Fruit fly (Drosophila melanogaster) whole organism, adult: Measurements from ENCODE around the gene CG8562.

Experiments
- CG11617 ChIP-seq: fragments of 200-800 bp; sonication (Bioruptor generic); optimal IDR thresholded peaks from 2 replicates; lab custom pipeline; 2017; ENCODE audit warnings: mild to moderate bottlenecking, missing biosample characterization, missing genetic modification reagents, missing genetic modification characterization
- CG12768 ChIP-seq: fragments of 200-800 bp; sonication (Bioruptor generic); optimal IDR thresholded peaks from 2 replicates; lab custom pipeline; 2017; ENCODE audit warnings: missing biosample characterization, missing genetic modification characterization, mild to moderate bottlenecking, moderate library complexity, missing genetic modification reagents
- CG14711 ChIP-seq: fragments of 200-800 bp; sonication (Bioruptor generic); optimal IDR thresholded peaks from 2 replicates; lab custom pipeline; 2018; ENCODE audit warnings: missing biosample characterization, mild to moderate bottlenecking, missing genetic modification characterization, moderate library complexity
- CG1620 ChIP-seq: fragments of 200-800 bp; sonication (Bioruptor generic); optimal IDR thresholded peaks from 2 replicates; lab custom pipeline; 2016; ENCODE audit warnings: missing biosample characterization, missing genetic modification characterization
- CG33017 ChIP-seq: fragments of 200-800 bp; sonication (Bioruptor generic); optimal IDR thresholded peaks from 2 replicates; lab custom pipeline; 2018; ENCODE audit warnings: missing biosample characterization, mild to moderate bottlenecking, missing genetic modification characterization, moderate library complexity
- CG5204 ChIP-seq: fragments of 200-800 bp; sonication (Bioruptor generic); optimal IDR thresholded peaks from 2 replicates; lab custom pipeline; 2016; ENCODE audit warnings: missing biosample characterization, missing genetic modification characterization
- CG7045 ChIP-seq: fragments of 200-800 bp; sonication (Bioruptor generic); optimal IDR thresholded peaks from 2 replicates; lab custom pipeline; 2017; ENCODE audit warnings: missing biosample characterization, mild to moderate bottlenecking, missing genetic modification characterization
- CG7101 ChIP-seq: fragments of 200-800 bp; sonication (Bioruptor generic); optimal IDR thresholded peaks from 2 replicates; lab custom pipeline; 2018; ENCODE audit warnings: missing biosample characterization, mild to moderate bottlenecking, missing genetic modification characterization, moderate library complexity
- Clk ChIP-seq: fragments of 200-800 bp; sonication (Bioruptor generic); optimal IDR thresholded peaks from 2 replicates; lab custom pipeline; 2017; ENCODE audit warnings: missing biosample characterization, missing genetic modification characterization
- Crg-1 ChIP-seq: fragments of 200-800 bp; sonication (Bioruptor generic); optimal IDR thresholded peaks from 2 replicates; lab custom pipeline; 2016; ENCODE audit warnings: missing biosample characterization, missing genetic modification characterization
- Hr96 ChIP-seq: fragments of 200-800 bp; sonication (Bioruptor generic); optimal IDR thresholded peaks from 2 replicates; lab custom pipeline; 2016; ENCODE audit warnings: missing biosample characterization, missing genetic modification characterization
- Mnt ChIP-seq: fragments of 200-800 bp; sonication (Bioruptor generic); optimal IDR thresholded peaks from 2 replicates; lab custom pipeline; 2016; ENCODE audit warnings: missing biosample characterization, mild to moderate bottlenecking, missing genetic modification characterization
- bab1 ChIP-seq: fragments of 200-800 bp; sonication (Bioruptor generic); optimal IDR thresholded peaks from 3 replicates; lab custom pipeline; 2019; ENCODE audit warnings: missing biosample characterization, mild to moderate bottlenecking, missing genetic modification characterization, moderate library complexity
- cic ChIP-seq: fragments of 200-800 bp; sonication (Bioruptor generic); optimal IDR thresholded peaks from 2 replicates; lab custom pipeline; 2017; ENCODE audit warnings: missing biosample characterization, mild to moderate bottlenecking, missing genetic modification characterization, moderate library complexity
- cnc ChIP-seq, 2 experiments: fragments of >200 bp; optimal IDR thresholded peaks; 2 replicates each; lab custom pipeline; 2017
- kay ChIP-seq: fragments of 200-800 bp; sonication (Bioruptor generic); peaks from one replicate; lab custom pipeline; 2016; ENCODE audit warnings: missing biosample characterization, missing genetic modification characterization, borderline replicate concordance
- ovo ChIP-seq: fragments of 200-800 bp; sonication (Bioruptor generic); optimal IDR thresholded peaks from 2 replicates; lab custom pipeline; 2016; ENCODE audit warnings: missing biosample characterization, missing genetic modification characterization
- pad ChIP-seq: fragments of 200-800 bp; sonication (Bioruptor generic); optimal IDR thresholded peaks from 3 replicates; lab custom pipeline; 2017; ENCODE audit warnings: missing biosample characterization, missing genetic modification characterization, mild to moderate bottlenecking, moderate library complexity, missing genetic modification reagents
- tj ChIP-seq: fragments of 200-800 bp; sonication (Bioruptor generic); optimal IDR thresholded peaks from 3 replicates; lab custom pipeline; 2017; ENCODE audit warnings: missing biosample characterization, mild to moderate bottlenecking, missing genetic modification characterization, moderate library complexity
- toe ChIP-seq: fragments of 200-800 bp; sonication (Bioruptor generic); optimal IDR thresholded peaks from 2 replicates; lab custom pipeline; 2016; ENCODE audit warnings: missing biosample characterization, missing genetic modification characterization

CG8562 gene

DNA sequence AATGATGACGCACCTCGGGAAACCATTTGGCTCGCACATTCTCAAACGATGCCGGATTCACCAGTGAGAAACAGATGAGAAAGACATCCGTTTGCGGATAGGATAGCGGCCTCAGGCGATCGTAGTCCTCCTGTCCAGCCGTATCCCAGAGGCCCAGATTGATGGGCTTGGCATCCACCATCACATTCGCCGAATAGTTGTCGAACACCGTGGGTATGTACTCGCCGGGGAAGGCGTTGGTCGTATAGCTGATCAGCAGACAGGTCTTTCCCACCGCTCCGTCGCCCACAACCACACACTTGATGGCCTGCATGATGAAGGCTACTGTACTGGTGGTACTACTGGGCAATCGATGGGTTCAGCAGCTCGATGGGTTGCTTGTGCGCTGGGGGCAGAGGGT is 36.1 kb downstream of the CG8562 start:
- no peak for TF ChIP-seq cic
- TF ChIP-seq Mnt (GFP tag; lab: Kevin White, UChicago): no peak
- TF ChIP-seq kay (GFP tag; lab: Kevin White, UChicago): no peak
- no peak for TF ChIP-seq CG33017
- no peak for TF ChIP-seq bab1 (GFP tag; lab: Kevin White, UChicago)
- TF ChIP-seq CG5204 (GFP tag; lab: Kevin White, UChicago): no peak
- TF ChIP-seq cnc (optimal IDR thresholded peaks at IDR 0.05; lab: Kevin White, UChicago): no peak
- TF ChIP-seq toe (GFP tag; lab: Kevin White, UChicago): no peak
- no peak for TF ChIP-seq CG7101 (tag; lab: Kevin White, UChicago)
- no peak for TF ChIP-seq Crg-1 (GFP tag; lab: Kevin White, UChicago)
- no peak for TF ChIP-seq pad (GFP tag; lab: Kevin White, UChicago)
- no peak for TF ChIP-seq Clk
- TF ChIP-seq ovo: no peak
- no peak for TF ChIP-seq CG1620 (GFP tag; lab: Kevin White, UChicago)
- no peak for TF ChIP-seq tj
- no peak for TF ChIP-seq CG7045
- TF ChIP-seq CG14711 (tag; lab: Kevin White, UChicago): no peak
- TF ChIP-seq CG12768: no peak

DNA sequence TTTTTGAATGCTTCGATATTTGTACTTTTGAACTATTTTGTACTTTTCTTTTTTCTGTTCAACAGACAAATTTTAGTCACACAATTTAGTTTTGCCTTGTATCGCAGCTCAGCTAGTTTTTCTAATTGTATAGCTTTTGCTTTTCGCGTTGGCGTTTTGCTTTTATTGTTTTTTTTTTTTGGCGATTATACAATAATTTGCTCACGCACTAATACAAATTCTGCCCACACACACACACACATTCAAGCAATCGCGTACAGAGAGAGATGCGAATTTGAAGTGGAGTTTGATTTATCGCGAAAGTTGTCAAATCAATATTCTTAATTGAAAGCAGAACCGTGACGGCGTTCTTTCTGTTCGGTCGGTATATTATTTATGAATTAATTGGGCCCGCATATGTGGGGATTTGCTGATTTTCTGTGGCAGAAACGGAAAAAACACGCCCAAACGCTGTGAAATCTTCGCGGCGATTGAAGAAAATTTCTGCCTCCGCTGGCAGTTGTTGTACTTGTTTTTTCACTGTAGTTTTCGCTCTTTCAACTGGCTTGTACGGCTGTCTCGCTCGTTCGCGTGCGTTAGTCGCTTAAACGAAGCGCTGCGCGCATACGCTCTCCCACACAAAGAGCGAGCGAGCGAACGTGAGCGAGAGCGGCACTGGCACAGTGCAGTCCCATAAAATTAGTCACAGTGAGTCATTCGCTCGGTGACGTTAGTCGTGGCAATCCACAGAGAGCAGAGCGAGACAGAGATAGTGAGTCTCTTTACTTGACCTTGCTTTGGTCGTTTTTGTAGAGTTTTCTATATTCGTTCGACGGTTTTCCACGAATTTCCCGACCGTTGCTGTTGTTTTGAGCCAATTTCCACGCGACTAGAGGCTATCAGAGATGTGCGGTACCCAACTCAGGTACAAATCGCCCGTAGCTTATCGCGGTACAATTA is 36.9 kb downstream of the CG8562 start, which contains the start of gene Rac2:
Gene Rac2, minus strand, starts transcription at position 476 of the 939 bp plus-strand sequence.
- TF ChIP-seq CG7101 (tag; lab: Kevin White, UChicago): peak; percentile 41
- no peak for TF ChIP-seq CG5204 (GFP tag; lab: Kevin White, UChicago)
- TF ChIP-seq pad (GFP tag; lab: Kevin White, UChicago): peak; percentile 29
- TF ChIP-seq Clk: peak; percentile 11
- peak; percentile 100 for TF ChIP-seq kay (GFP tag; lab: Kevin White, UChicago)
- TF ChIP-seq tj: peak; percentile 75
- no peak for TF ChIP-seq CG33017
- TF ChIP-seq bab1 (GFP tag; lab: Kevin White, UChicago): peak; percentile 46
- no peak for TF ChIP-seq ovo
- TF ChIP-seq cic: peak; percentile 65
- TF ChIP-seq CG11617 (GFP tag; lab: Kevin White, UChicago): peak; percentile 34
- peak; percentile 17 for TF ChIP-seq toe (GFP tag; lab: Kevin White, UChicago)
- peak; percentile 48 for TF ChIP-seq Hr96 (GFP tag; lab: Kevin White, UChicago)
- no peak for TF ChIP-seq Crg-1 (GFP tag; lab: Kevin White, UChicago)
- TF ChIP-seq CG14711 (tag; lab: Kevin White, UChicago): peak; percentile 19
- TF ChIP-seq CG1620 (GFP tag; lab: Kevin White, UChicago): no peak
- no peak for TF ChIP-seq CG7045
- no peak for TF ChIP-seq cnc (optimal IDR thresholded peaks at IDR 0.05; lab: Kevin White, UChicago)
- TF ChIP-seq CG12768: peak; percentile 4
- peak; percentile 46 for TF ChIP-seq Mnt (GFP tag; lab: Kevin White, UChicago)

DNA sequence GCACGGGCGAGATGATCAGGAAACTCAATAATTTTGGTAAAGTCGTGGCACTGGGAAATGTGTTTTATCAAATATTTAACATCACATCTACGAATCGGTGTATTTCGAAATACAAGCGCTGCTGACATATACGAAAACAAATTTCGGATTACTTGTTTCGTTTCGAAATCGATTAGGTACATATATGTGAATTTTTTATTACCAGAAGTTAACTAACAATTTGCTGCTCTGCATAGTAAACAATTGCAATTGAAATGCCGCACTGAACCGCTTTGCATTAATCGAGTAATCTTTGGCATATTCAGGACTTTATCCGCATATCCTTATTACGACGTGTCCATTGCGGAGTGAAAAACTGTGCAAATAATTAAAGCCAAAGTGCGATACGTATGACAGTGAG is 39.3 kb downstream of the CG8562 start, which contains the start of gene CG14835:
Gene CG14835, minus strand, starts transcription at position 101 of the 400 bp plus-strand sequence.
- no peak for TF ChIP-seq CG12768
- TF ChIP-seq ovo: no peak
- no peak for TF ChIP-seq bab1 (GFP tag; lab: Kevin White, UChicago)
- TF ChIP-seq Clk: no peak
- no peak for TF ChIP-seq Crg-1 (GFP tag; lab: Kevin White, UChicago)
- no peak for TF ChIP-seq Hr96 (GFP tag; lab: Kevin White, UChicago)
- no peak for TF ChIP-seq CG5204 (GFP tag; lab: Kevin White, UChicago)
- TF ChIP-seq CG1620 (GFP tag; lab: Kevin White, UChicago): no peak
- no peak for TF ChIP-seq CG7101 (tag; lab: Kevin White, UChicago)
- no peak for TF ChIP-seq CG11617 (GFP tag; lab: Kevin White, UChicago)
- TF ChIP-seq pad (GFP tag; lab: Kevin White, UChicago): no peak
- TF ChIP-seq cnc (optimal IDR thresholded peaks at IDR 0.05; lab: Kevin White, UChicago): no peak
- TF ChIP-seq CG7045: no peak
- TF ChIP-seq CG14711 (tag; lab: Kevin White, UChicago): no peak
- TF ChIP-seq CG33017: no peak
- TF ChIP-seq Mnt (GFP tag; lab: Kevin White, UChicago): no peak
- TF ChIP-seq tj: no peak
- no peak for TF ChIP-seq kay (GFP tag; lab: Kevin White, UChicago)
- TF ChIP-seq cic: no peak

DNA sequence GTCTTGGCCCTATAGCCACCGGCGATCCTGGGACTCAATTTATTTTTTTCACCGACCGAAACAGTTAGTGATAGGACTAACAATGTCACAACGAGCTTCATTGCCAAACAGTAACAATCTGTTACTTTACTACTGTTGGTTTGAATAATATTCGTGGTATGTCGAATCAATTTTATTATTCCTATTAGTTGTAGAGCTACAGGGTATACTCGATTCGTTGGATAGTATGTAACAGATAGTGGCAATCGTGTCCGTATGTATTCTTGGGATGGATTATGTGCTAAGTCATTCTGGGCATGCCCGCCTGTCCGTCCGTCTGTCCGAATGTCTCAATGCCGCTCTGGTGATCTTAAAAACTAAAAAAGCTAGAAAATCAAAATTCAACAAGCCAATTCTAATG is 41.2 kb downstream of the CG8562 start, which contains the start of gene sphinx1:
Gene sphinx1, minus strand, starts transcription at position 101 of the 400 bp plus-strand sequence.
- TF ChIP-seq toe (GFP tag; lab: Kevin White, UChicago) (no peak), Mnt (GFP tag; lab: Kevin White, UChicago) (no peak), CG14711 (tag; lab: Kevin White, UChicago) (no peak), pad (GFP tag; lab: Kevin White, UChicago) (no peak), cic (no peak), Crg-1 (GFP tag; lab: Kevin White, UChicago) (no peak), CG5204 (GFP tag; lab: Kevin White, UChicago) (no peak), kay (GFP tag; lab: Kevin White, UChicago) (no peak), Clk (no peak), CG7045 (no peak), CG1620 (GFP tag; lab: Kevin White, UChicago) (no peak), Hr96 (GFP tag; lab: Kevin White, UChicago) (no peak), CG12768 (no peak)

DNA sequence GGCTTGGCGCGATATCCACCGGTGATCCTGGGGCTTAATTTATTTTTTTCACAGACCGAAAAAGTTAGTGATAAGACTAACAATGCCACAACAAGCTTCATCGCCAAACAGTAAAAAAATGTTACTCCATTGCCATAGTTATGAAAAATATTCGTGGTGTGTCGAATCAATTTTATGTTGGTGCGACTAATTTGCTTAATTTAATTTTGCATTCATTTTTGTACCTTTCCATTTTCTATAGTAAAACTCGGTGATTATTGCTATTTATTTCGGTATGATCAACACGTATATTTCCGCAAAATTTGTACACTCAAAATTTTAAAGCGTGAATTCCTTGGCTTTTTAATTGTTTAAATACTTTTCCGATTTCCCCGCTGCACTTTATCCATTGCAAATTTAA is 42.5 kb downstream of the CG8562 start, which contains the start of gene sphinx2:
Gene sphinx2, minus strand, starts transcription at position 101 of the 400 bp plus-strand sequence.
- no peak for TF ChIP-seq toe (GFP tag; lab: Kevin White, UChicago)
- no peak for TF ChIP-seq bab1 (GFP tag; lab: Kevin White, UChicago)
- TF ChIP-seq kay (GFP tag; lab: Kevin White, UChicago): no peak
